Worm (Caenorhabditis elegans) whole organism, young adult: ENCODE measurements around the gene pqn-92.
A peak's percentile ranks its signal among the peaks of the same experiment; 100 is the strongest.

Source experiments
- B0336.3 ChIP-seq: fragments of 200-800 bp; sonication (Bioruptor generic); IDR thresholded peaks from 2 replicates; pipeline ENCODE4 v1.3.6; 2022; ENCODE audit warnings: missing genetic modification characterization, missing compliant biosample characterization
- C06A6.2 ChIP-seq: fragments of 200-800 bp; sonication (Bioruptor generic); conservative IDR thresholded peaks from 2 replicates; pipeline ENCODE4 v1.3.6; 2022; ENCODE audit warnings: missing genetic modification characterization, missing compliant biosample characterization
- F23B12.7 ChIP-seq: sonication (generic microtip); optimal IDR thresholded peaks from 2 replicates; lab custom pipeline; 2017; ENCODE audit warnings: missing genetic modification characterization, mild to moderate bottlenecking, missing compliant biosample characterization, antibody characterized with exemption, moderate library complexity; ENCODE audit not compliant: insufficient read depth
- F37B4.10 ChIP-seq: fragments of 200-800 bp; sonication (Bioruptor generic); IDR thresholded peaks from 2 replicates; pipeline ENCODE4 v1.3.6; 2022; ENCODE audit warnings: missing genetic modification characterization, missing compliant biosample characterization
- F57C9.4 ChIP-seq: sonication (generic microtip); optimal IDR thresholded peaks from 2 replicates; lab custom pipeline; 2017; ENCODE audit warnings: mild to moderate bottlenecking, missing genetic modification characterization, missing compliant biosample characterization
- K11D2.4 ChIP-seq: fragments of 200-800 bp; sonication (Bioruptor generic); IDR thresholded peaks from 2 replicates; pipeline ENCODE4 v1.3.6; 2022; ENCODE audit warnings: missing genetic modification reagents, missing genetic modification characterization, missing compliant biosample characterization
- Y53G8AR.9 ChIP-seq: fragments of 200-800 bp; sonication (Bioruptor generic); conservative IDR thresholded peaks from 2 replicates; pipeline ENCODE4 v1.3.6; 2022; ENCODE audit warnings: missing genetic modification reagents, missing genetic modification characterization, missing compliant biosample characterization
- Y79H2A.3 ChIP-seq: fragments of 200-800 bp; sonication (Bioruptor generic); conservative IDR thresholded peaks from 2 replicates; pipeline ENCODE4 v1.3.6; 2022; ENCODE audit warnings: missing genetic modification reagents, missing genetic modification characterization, missing compliant biosample characterization
- ZK185.1 ChIP-seq: sonication (generic microtip); optimal IDR thresholded peaks from 2 replicates; lab custom pipeline; 2016; ENCODE audit warnings: mild to moderate bottlenecking, missing genetic modification characterization, missing compliant biosample characterization; ENCODE audit not compliant: poor library complexity, severe bottlenecking
- aptf-2 ChIP-seq: fragments of 200-800 bp; sonication (Bioruptor generic); conservative IDR thresholded peaks from 2 replicates; pipeline ENCODE4 v1.3.6; 2022; ENCODE audit warnings: missing genetic modification reagents, missing genetic modification characterization, missing compliant biosample characterization
- atf-7 ChIP-seq: sonication (generic microtip); optimal IDR thresholded peaks from 2 replicates; lab custom pipeline; 2017; ENCODE audit warnings: mild to moderate bottlenecking, missing genetic modification characterization, missing compliant biosample characterization
- attf-5 ChIP-seq: fragments of 200-800 bp; sonication (Bioruptor generic); optimal IDR thresholded peaks from 2 replicates; lab custom pipeline; 2018; ENCODE audit warnings: mild to moderate bottlenecking, missing genetic modification characterization, missing compliant biosample characterization
- cebp-1 ChIP-seq, 2 experiments: fragments of 200-800 bp in 1 of 2; sonication (Bioruptor generic) in 1 of 2; sonication (generic microtip) in 1 of 2; IDR thresholded peaks in 1 of 2; optimal IDR thresholded peaks in 1 of 2; 2 replicates each; pipeline versions ENCODE4 v1.3.6 to Lab custom; 2017 to 2022; ENCODE audit warnings: missing compliant biosample characterization in 2 of 2, missing genetic modification characterization in 2 of 2, mild to moderate bottlenecking in 1 of 2, missing genetic modification reagents in 1 of 2, moderate library complexity in 1 of 2
- ceh-79 ChIP-seq: sonication (generic microtip); optimal IDR thresholded peaks from 2 replicates; lab custom pipeline; 2017; ENCODE audit warnings: mild to moderate bottlenecking, missing genetic modification characterization, missing compliant biosample characterization
- dox-1 ChIP-seq: fragments of 200-800 bp; sonication (Bioruptor generic); IDR thresholded peaks from 2 replicates; pipeline ENCODE4 v1.3.6; 2022; ENCODE audit warnings: missing genetic modification reagents, missing genetic modification characterization, missing compliant biosample characterization
- efl-1 ChIP-seq: fragments of 150-350 bp; optimal IDR thresholded peaks from 2 replicates; lab custom pipeline; 2014; ENCODE audit warnings: missing biosample characterization, missing genetic modification reagents, missing genetic modification characterization
- him-1 ChIP-seq: sonication (generic microtip); optimal IDR thresholded peaks from 2 replicates; lab custom pipeline; 2016; ENCODE audit warnings: missing genotype, missing genetic modification reagents, missing genetic modification characterization, missing compliant biosample characterization
- hmg-1.2 ChIP-seq: fragments of 200-800 bp; sonication (Bioruptor generic); IDR thresholded peaks from 2 replicates; pipeline ENCODE4 v1.3.6; 2022; ENCODE audit warnings: missing genetic modification reagents, missing genetic modification characterization, missing compliant biosample characterization
- let-607 ChIP-seq, 2 experiments: fragments of 200-800 bp in 1 of 2; sonication (Bioruptor generic) in 1 of 2; sonication (generic microtip) in 1 of 2; optimal IDR thresholded peaks; 2 replicates each; lab custom pipeline; 2016 to 2018; ENCODE audit warnings: mild to moderate bottlenecking in 2 of 2, missing compliant biosample characterization in 2 of 2, missing genetic modification characterization in 2 of 2, moderate library complexity in 2 of 2, missing genotype in 1 of 2
- lin-26 ChIP-seq: fragments of 200-800 bp; sonication (Bioruptor generic); IDR thresholded peaks from 2 replicates; pipeline ENCODE4 v1.3.6; 2022; ENCODE audit warnings: missing genetic modification reagents, missing genetic modification characterization, missing compliant biosample characterization
- lin-35 ChIP-seq, 3 experiments: fragments of 150-350 bp in 2 of 3; sonication (generic microtip) in 1 of 3; optimal IDR thresholded peaks; 2 replicates each; lab custom pipeline; 2014 to 2018; ENCODE audit warnings: missing biosample characterization in 3 of 3, missing genetic modification characterization in 3 of 3, missing genetic modification reagents in 3 of 3
- lin-40 ChIP-seq: sonication (generic microtip); optimal IDR thresholded peaks from 2 replicates; lab custom pipeline; 2016; ENCODE audit warnings: missing genetic modification characterization, mild to moderate bottlenecking, missing compliant biosample characterization, missing genotype, missing genetic modification reagents
- madf-6 ChIP-seq: fragments of 200-800 bp; sonication (Bioruptor generic); IDR thresholded peaks from 2 replicates; pipeline ENCODE4 v1.3.6; 2022; ENCODE audit warnings: missing genetic modification reagents, missing genetic modification characterization, missing compliant biosample characterization
- mcd-1 ChIP-seq: fragments of 200-800 bp; sonication (Bioruptor generic); IDR thresholded peaks from 2 replicates; pipeline ENCODE4 v1.3.6; 2022; ENCODE audit warnings: missing genetic modification reagents, missing genetic modification characterization, missing compliant biosample characterization
- nfyb-1 ChIP-seq: fragments of 200-800 bp; sonication (Bioruptor generic); IDR thresholded peaks from 2 replicates; pipeline ENCODE4 v1.3.6; 2022; ENCODE audit warnings: missing genetic modification reagents, missing genetic modification characterization, missing compliant biosample characterization
- nhr-27 ChIP-seq: fragments of 200-800 bp; sonication (Bioruptor generic); optimal IDR thresholded peaks from 2 replicates; lab custom pipeline; 2018; ENCODE audit warnings: mild to moderate bottlenecking, missing genetic modification characterization, moderate library complexity, missing compliant biosample characterization
- nhr-80 ChIP-seq: sonication (generic microtip); optimal IDR thresholded peaks from 2 replicates; lab custom pipeline; 2016; ENCODE audit warnings: missing genetic modification characterization, missing compliant biosample characterization
- nhr-90 ChIP-seq: sonication (generic microtip); optimal IDR thresholded peaks from 2 replicates; lab custom pipeline; 2016; ENCODE audit warnings: missing genotype, mild to moderate bottlenecking, missing genetic modification characterization, missing compliant biosample characterization
- pha-4 ChIP-seq: fragments of 150-350 bp; sonication (generic microtip); optimal IDR thresholded peaks from 2 replicates; lab custom pipeline; 2014; ENCODE audit warnings: missing biosample characterization, missing genetic modification reagents, missing genetic modification characterization
- snpc-4 ChIP-seq, 5 experiments: fragments of 150-350 bp in 1 of 5; sonication (generic microtip) in 4 of 5; optimal IDR thresholded peaks; 2 replicates each; lab custom pipeline; 2014 to 2018; ENCODE audit warnings: missing genetic modification characterization in 5 of 5, missing biosample characterization in 3 of 5, antibody characterized with exemption in 2 of 5, mild to moderate bottlenecking in 2 of 5, missing compliant biosample characterization in 2 of 5, missing genotype in 2 of 5, moderate library complexity in 2 of 5, missing genetic modification reagents in 1 of 5
- tbp1 ChIP-seq: fragments of 200-800 bp; sonication (Bioruptor generic); optimal IDR thresholded peaks from 2 replicates; lab custom pipeline; 2018; ENCODE audit warnings: mild to moderate bottlenecking, missing genetic modification characterization, missing compliant biosample characterization
- zfh-2 ChIP-seq: fragments of 200-800 bp; sonication (Bioruptor generic); conservative IDR thresholded peaks from 2 replicates; pipeline ENCODE4 v1.3.6; 2022; ENCODE audit warnings: missing genetic modification reagents, missing genetic modification characterization, missing compliant biosample characterization
- ztf-26 ChIP-seq: sonication (generic microtip); optimal IDR thresholded peaks from 2 replicates; lab custom pipeline; 2017; ENCODE audit warnings: missing genetic modification characterization, missing compliant biosample characterization

Gene pqn-92

ce11 chrIII:12334268-12334667 lies 26.7 kb downstream of the pqn-92 start:
- TF ChIP-seq K11D2.4 (GFP tag; lab: Robert Waterston, UW): no peak
- 0 out of 2 replicates have a peak, but pooled peaks have one; percentile 53 for TF ChIP-seq nfyb-1 (GFP tag; lab: Robert Waterston, UW)

- TF ChIP-seq nhr-80 (tag; lab: Kevin White, UChicago) (peak; percentile 80), efl-1 (GFP tag; lab: Kevin White, UChicago) (no peak), lin-26 (no peak), F23B12.7 (no peak), mcd-1 (GFP tag; lab: Robert Waterston, UW) (peak; percentile 48; the same call in 1 of the 2 replicates), cebp-1 (GFP tag; IDR thresholded peaks at IDR 0.05; lab: Robert Waterston, UW) (no peak), cebp-1 (tag; optimal IDR thresholded peaks at IDR 0.05; lab: Kevin White, UChicago) (peak; percentile 64), ZK185.1 (peak; percentile 22), B0336.3 (GFP tag; lab: Robert Waterston, UW) (peak; percentile 50; the same call in 1 of the 2 replicates), ztf-26 (tag; lab: Kevin White, UChicago) (peak; percentile 21), Y53G8AR.9 (GFP tag; lab: Robert Waterston, UW) (no peak), tbp1 (GFP tag; lab: Kevin White, UChicago) (peak; percentile 28), F37B4.10 (GFP tag; lab: Robert Waterston, UW) (no peak), nhr-27 (tag; lab: Kevin White, UChicago) (no peak), lin-35 (GFP tag; optimal IDR thresholded peaks at IDR 0.05; lab: Kevin White, UChicago) (peak in 1 of 3 experiments; percentile 19), attf-5 (peak; percentile 24), nhr-90 (tag; lab: Kevin White, UChicago) (peak; percentile 6), atf-7 (tag; lab: Kevin White, UChicago) (peak; percentile 31), him-1 (tag; lab: Kevin White, UChicago) (no peak), K11D2.4 (GFP tag; lab: Robert Waterston, UW) (no peak), zfh-2 (0 out of 2 replicates have a peak, but pooled peaks have one; percentile 33), lin-40 (peak; percentile 59), dox-1 (GFP tag; lab: Robert Waterston, UW) (peak; percentile 65; the same call in 1 of the 2 replicates), C06A6.2 (no peak), hmg-1.2 (GFP tag; lab: Robert Waterston, UW) (peak; percentile 94), aptf-2 (no peak), snpc-4 (GFP tag; optimal IDR thresholded peaks at IDR 0.05; lab: Kevin White, UChicago) (no peak), snpc-4 (tag; optimal IDR thresholded peaks at IDR 0.05; lab: Kevin White, UChicago) (peak in 2 of 4 experiments; percentile 20 to 40), Y79H2A.3 (GFP tag; lab: Robert Waterston, UW) (no peak), F57C9.4 (tag; lab: Kevin White, UChicago) (no peak), pha-4 (no peak), let-607 (tag; optimal IDR thresholded peaks at IDR 0.05; lab: Kevin White, UChicago) (no peak)
Measured at ce11 chrIII:12335400-12335994, 27.9 kb downstream of the pqn-92 start.

- TF ChIP-seq madf-6 (GFP tag; lab: Robert Waterston, UW): no peak
- TF ChIP-seq ceh-79 (tag; lab: Kevin White, UChicago): no peak
- peak; percentile 89 for TF ChIP-seq nfyb-1 (GFP tag; lab: Robert Waterston, UW)
- TF ChIP-seq him-1 (tag; lab: Kevin White, UChicago): peak; percentile 52
Measured at ce11 chrIII:12344940-12345339, 37.4 kb downstream of the pqn-92 start.
